Worm (Caenorhabditis elegans): ENCODE results near the gene clec-126.

DNA sequence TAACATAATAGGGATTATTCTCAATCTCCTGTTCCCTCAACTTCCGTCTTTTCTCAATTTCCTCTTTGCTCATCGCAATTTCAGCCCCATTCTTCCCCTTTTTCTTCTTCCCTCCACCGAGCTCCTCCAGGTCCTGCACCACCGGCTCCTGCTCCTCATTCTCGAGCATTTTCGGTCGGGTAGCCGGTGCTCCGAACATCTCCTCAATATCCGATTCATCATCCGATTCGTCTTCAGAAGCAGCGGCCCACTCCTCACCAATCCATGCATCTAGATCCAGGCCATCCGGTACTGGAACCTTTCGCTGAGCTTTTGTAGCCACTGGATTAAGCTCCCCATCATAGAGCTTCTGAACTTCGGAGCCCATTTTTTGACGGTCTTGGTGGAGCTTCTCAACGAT lies 20.9 kb downstream of the clec-126 start:
- TF ChIP-seq flt-1 (GFP tag; IDR thresholded peaks at IDR 0.05) (no peak), ceh-13 (GFP tag; optimal IDR thresholded peaks at IDR 0.05) (no peak)

Measured in whole organism, early embryonic.